Fruit fly (Drosophila melanogaster) whole organism, embryonic: ENCODE results near the gene ftz-f1.

Source experiments
- CG12219 ChIP-seq: fragments of 200-800 bp; sonication (Bioruptor generic); optimal IDR thresholded peaks from 3 replicates; lab custom pipeline; 2018; ENCODE audit warnings: missing biosample characterization, mild to moderate bottlenecking, missing genetic modification characterization
- CG1647 ChIP-seq: fragments of 200-800 bp; sonication (Bioruptor generic); optimal IDR thresholded peaks from 3 replicates; lab custom pipeline; 2016; ENCODE audit warnings: missing biosample characterization, missing genetic modification characterization
- CG17568 ChIP-seq: fragments of 200-800 bp; sonication (Bioruptor generic); optimal IDR thresholded peaks from 2 replicates; lab custom pipeline; 2018; ENCODE audit warnings: missing biosample characterization, mild to moderate bottlenecking, missing genetic modification characterization, moderate library complexity
- CG1792 ChIP-seq: fragments of 200-800 bp; sonication (Bioruptor generic); optimal IDR thresholded peaks from 2 replicates; lab custom pipeline; 2016; ENCODE audit warnings: missing biosample characterization, missing genetic modification characterization
- CG3726 ChIP-seq: fragments of 200-800 bp; sonication (Bioruptor generic); IDR thresholded peaks from 3 replicates; pipeline ENCODE4, ENCODE4 v1.3.6; 2022; ENCODE audit warnings: missing biosample characterization, missing genetic modification characterization
- Dip2 ChIP-seq: fragments of 200-800 bp; sonication (Bioruptor generic); IDR thresholded peaks from 2 replicates; pipeline ENCODE4 v1.3.6; 2022; ENCODE audit warnings: missing biosample characterization, missing genetic modification characterization
- HLH3B ChIP-seq: fragments of 200-800 bp; sonication (Bioruptor generic); IDR thresholded peaks from 2 replicates; pipeline ENCODE4 v1.3.6; 2022; ENCODE audit warnings: missing biosample characterization, missing genetic modification characterization
- Myb ChIP-seq: fragments of 200-800 bp; sonication (Bioruptor generic); optimal IDR thresholded peaks from 2 replicates; lab custom pipeline; 2016; ENCODE audit warnings: missing biosample characterization, missing genetic modification characterization
- ase ChIP-seq: fragments of 200-800 bp; sonication (Bioruptor generic); IDR thresholded peaks from 3 replicates; pipeline ENCODE4 v1.3.6; 2022; ENCODE audit warnings: missing biosample characterization, missing genetic modification characterization
- oc ChIP-seq: fragments of 200-800 bp; sonication (Bioruptor generic); optimal IDR thresholded peaks from 2 replicates; lab custom pipeline; 2018; ENCODE audit warnings: missing biosample characterization, mild to moderate bottlenecking, missing genetic modification characterization, moderate library complexity

- TF ChIP-seq CG3726 (GFP tag; lab: Robert Waterston, UW) = no peak
- TF ChIP-seq HLH3B (GFP tag; lab: Robert Waterston, UW) = no peak
- TF ChIP-seq Myb (GFP tag; lab: Kevin White, UChicago) = no peak
- no peak for TF ChIP-seq CG17568
- no peak for TF ChIP-seq ase (GFP tag; lab: Robert Waterston, UW)
- TF ChIP-seq CG1647 (GFP tag; lab: Kevin White, UChicago) = no peak
- no peak for TF ChIP-seq CG1792 (GFP tag; lab: Kevin White, UChicago)
- no peak for TF ChIP-seq Dip2 (GFP tag; lab: Robert Waterston, UW)
- TF ChIP-seq CG12219 (GFP tag; lab: Kevin White, UChicago) = no peak
- TF ChIP-seq oc = no peak
Observed at dm6 chr3L:18809067-18809466, 8.0 kb upstream of the ftz-f1 start.
